Worm (Caenorhabditis elegans) whole organism, young adult: Measurements from ENCODE around the gene Y48E1B.17.
A peak's percentile ranks its signal among the peaks of the same experiment; 100 is the strongest.

Experiments used
- B0261.1 ChIP-seq: sonication (generic microtip); optimal IDR thresholded peaks from 2 replicates; lab custom pipeline; 2016; ENCODE audit warnings: mild to moderate bottlenecking, missing genetic modification characterization, moderate library complexity, missing compliant biosample characterization
- B0336.3 ChIP-seq: fragments of 200-800 bp; sonication (Bioruptor generic); IDR thresholded peaks from 2 replicates; pipeline ENCODE4 v1.3.6; 2022; ENCODE audit warnings: missing genetic modification characterization, missing compliant biosample characterization
- D2030.7 ChIP-seq: fragments of 200-800 bp; sonication (Bioruptor generic); IDR thresholded peaks from 2 replicates; pipeline ENCODE4 v1.3.6; 2022; ENCODE audit warnings: missing genetic modification reagents, missing genetic modification characterization, missing compliant biosample characterization
- F23B12.7 ChIP-seq: sonication (generic microtip); optimal IDR thresholded peaks from 2 replicates; lab custom pipeline; 2017; ENCODE audit warnings: missing genetic modification characterization, mild to moderate bottlenecking, missing compliant biosample characterization, antibody characterized with exemption, moderate library complexity; ENCODE audit not compliant: insufficient read depth
- F49E8.2 ChIP-seq: sonication (generic microtip); optimal IDR thresholded peaks from 3 replicates; lab custom pipeline; 2017; ENCODE audit warnings: missing genetic modification characterization, mild to moderate bottlenecking, missing compliant biosample characterization, antibody characterized with exemption, moderate library complexity; ENCODE audit not compliant: insufficient read depth
- F52B5.7 ChIP-seq: sonication (generic microtip); optimal IDR thresholded peaks from 2 replicates; lab custom pipeline; 2016; ENCODE audit warnings: mild to moderate bottlenecking, missing genetic modification characterization, missing compliant biosample characterization
- F55B11.4 ChIP-seq: sonication (generic microtip); optimal IDR thresholded peaks from 2 replicates; lab custom pipeline; 2016; ENCODE audit warnings: missing compliant biosample characterization, missing genetic modification characterization, borderline replicate concordance; ENCODE audit not compliant: insufficient read depth
- T07F8.4 ChIP-seq: sonication (generic microtip); optimal IDR thresholded peaks from 2 replicates; lab custom pipeline; 2016; ENCODE audit warnings: mild to moderate bottlenecking, missing genetic modification characterization, moderate library complexity, missing compliant biosample characterization
- Y95B8A.8 ChIP-seq: fragments of 200-800 bp; sonication (Bioruptor generic); IDR thresholded peaks from 2 replicates; pipeline ENCODE4 v1.3.6; 2022; ENCODE audit warnings: missing genetic modification reagents, missing genetic modification characterization, missing compliant biosample characterization
- ZK185.1 ChIP-seq: sonication (generic microtip); optimal IDR thresholded peaks from 2 replicates; lab custom pipeline; 2016; ENCODE audit warnings: mild to moderate bottlenecking, missing genetic modification characterization, missing compliant biosample characterization; ENCODE audit not compliant: poor library complexity, severe bottlenecking
- ama-1 ChIP-seq, 3 experiments: fragments of 150-350 bp in 1 of 3; sonication (generic microtip) in 2 of 3; optimal IDR thresholded peaks; 2 replicates each; lab custom pipeline; 2014 to 2018; ENCODE audit warnings: missing biosample characterization in 2 of 3, missing genetic modification characterization in 2 of 3, missing genetic modification reagents in 2 of 3
- aptf-3 ChIP-seq: fragments of 200-800 bp; sonication (Bioruptor generic); IDR thresholded peaks from 2 replicates; pipeline ENCODE4 v1.3.6; 2022; ENCODE audit warnings: missing genetic modification characterization, missing compliant biosample characterization
- attf-6 ChIP-seq: fragments of 200-800 bp; sonication (Bioruptor generic); IDR thresholded peaks from 2 replicates; pipeline ENCODE4 v1.3.6; 2022; ENCODE audit warnings: missing genetic modification reagents, missing genetic modification characterization, missing compliant biosample characterization
- bed-2 ChIP-seq: fragments of 200-800 bp; sonication (Bioruptor generic); IDR thresholded peaks from 2 replicates; pipeline ENCODE4 v1.3.6; 2022; ENCODE audit warnings: missing genetic modification reagents, missing genetic modification characterization, missing compliant biosample characterization
- cebp-2 ChIP-seq: fragments of 200-800 bp; sonication (Bioruptor generic); IDR thresholded peaks from 2 replicates; pipeline ENCODE4 v1.3.6; 2022; ENCODE audit warnings: missing genetic modification characterization, missing compliant biosample characterization
- ceh-40 ChIP-seq: fragments of 200-800 bp; sonication (Bioruptor generic); IDR thresholded peaks from 2 replicates; pipeline ENCODE4 v1.3.6; 2022; ENCODE audit warnings: missing genetic modification characterization, missing compliant biosample characterization
- chd-7 ChIP-seq: sonication (generic microtip); optimal IDR thresholded peaks from 2 replicates; lab custom pipeline; 2016; ENCODE audit warnings: mild to moderate bottlenecking, missing genetic modification characterization, moderate library complexity, missing compliant biosample characterization
- die-1 ChIP-seq: sonication (generic microtip); optimal IDR thresholded peaks from 2 replicates; lab custom pipeline; 2016; ENCODE audit warnings: missing genotype, mild to moderate bottlenecking, missing genetic modification characterization, missing compliant biosample characterization
- dox-1 ChIP-seq: fragments of 200-800 bp; sonication (Bioruptor generic); IDR thresholded peaks from 2 replicates; pipeline ENCODE4 v1.3.6; 2022; ENCODE audit warnings: missing genetic modification reagents, missing genetic modification characterization, missing compliant biosample characterization
- efl-1 ChIP-seq: fragments of 150-350 bp; optimal IDR thresholded peaks from 2 replicates; lab custom pipeline; 2014; ENCODE audit warnings: missing biosample characterization, missing genetic modification reagents, missing genetic modification characterization
- egrh-3 ChIP-seq: fragments of 200-800 bp; sonication (Bioruptor generic); IDR thresholded peaks from 2 replicates; pipeline ENCODE4 v1.3.6; 2022; ENCODE audit warnings: missing genetic modification reagents, missing genetic modification characterization, missing compliant biosample characterization
- ekl-4 ChIP-seq: fragments of 200-800 bp; sonication (Bioruptor generic); IDR thresholded peaks from 2 replicates; pipeline ENCODE4 v1.3.6; 2022; ENCODE audit warnings: missing genetic modification reagents, missing genetic modification characterization, missing compliant biosample characterization
- ets-4 ChIP-seq: fragments of 200-800 bp; sonication (Bioruptor generic); optimal IDR thresholded peaks from 2 replicates; lab custom pipeline; 2018; ENCODE audit warnings: mild to moderate bottlenecking, missing genetic modification characterization, missing compliant biosample characterization
- fkh-3 ChIP-seq: sonication (generic microtip); optimal IDR thresholded peaks from 2 replicates; lab custom pipeline; 2016; ENCODE audit warnings: mild to moderate bottlenecking, missing genetic modification characterization, missing compliant biosample characterization
- hmg-1.2 ChIP-seq: fragments of 200-800 bp; sonication (Bioruptor generic); IDR thresholded peaks from 2 replicates; pipeline ENCODE4 v1.3.6; 2022; ENCODE audit warnings: missing genetic modification reagents, missing genetic modification characterization, missing compliant biosample characterization
- hmg-20 ChIP-seq: fragments of 200-800 bp; sonication (Bioruptor generic); IDR thresholded peaks from 2 replicates; pipeline ENCODE4 v1.3.6; 2022; ENCODE audit warnings: missing genetic modification reagents, missing genetic modification characterization, missing compliant biosample characterization
- lag-1 ChIP-seq: fragments of 200-800 bp; sonication (Bioruptor generic); IDR thresholded peaks from 2 replicates; pipeline ENCODE4 v1.3.6; 2022; ENCODE audit warnings: missing genetic modification reagents, missing genetic modification characterization, missing compliant biosample characterization
- let-526 ChIP-seq: fragments of 200-800 bp; sonication (Bioruptor generic); IDR thresholded peaks from 2 replicates; pipeline ENCODE4 v1.3.6; 2022; ENCODE audit warnings: missing genetic modification reagents, missing genetic modification characterization, missing compliant biosample characterization
- lsy-27 ChIP-seq: sonication (generic microtip); optimal IDR thresholded peaks from 2 replicates; lab custom pipeline; 2017; ENCODE audit warnings: missing genetic modification characterization, mild to moderate bottlenecking, missing compliant biosample characterization, antibody characterized with exemption, missing genotype, borderline replicate concordance; ENCODE audit not compliant: insufficient read depth
- madf-10 ChIP-seq: sonication (generic microtip); optimal IDR thresholded peaks from 2 replicates; lab custom pipeline; 2016; ENCODE audit warnings: mild to moderate bottlenecking, missing genetic modification characterization, missing compliant biosample characterization
- madf-3 ChIP-seq: fragments of 200-800 bp; sonication (Bioruptor generic); IDR thresholded peaks from 2 replicates; pipeline ENCODE4 v1.3.6; 2022; ENCODE audit warnings: missing genetic modification reagents, missing genetic modification characterization, missing compliant biosample characterization
- madf-6 ChIP-seq: fragments of 200-800 bp; sonication (Bioruptor generic); IDR thresholded peaks from 2 replicates; pipeline ENCODE4 v1.3.6; 2022; ENCODE audit warnings: missing genetic modification reagents, missing genetic modification characterization, missing compliant biosample characterization
- mes-4 ChIP-seq: sonication (generic microtip); optimal IDR thresholded peaks from 2 replicates; lab custom pipeline; 2016; ENCODE audit warnings: missing genotype, missing genetic modification characterization, missing compliant biosample characterization
- nfya-2 ChIP-seq: fragments of 200-800 bp; sonication (Bioruptor generic); IDR thresholded peaks from 2 replicates; pipeline ENCODE4 v1.3.6; 2022; ENCODE audit warnings: missing genetic modification reagents, missing genetic modification characterization, missing compliant biosample characterization
- nhr-120 ChIP-seq: fragments of 200-800 bp; sonication (Bioruptor generic); IDR thresholded peaks from 2 replicates; pipeline ENCODE4 v1.3.6; 2022; ENCODE audit warnings: missing genetic modification characterization, missing compliant biosample characterization
- nhr-27 ChIP-seq: fragments of 200-800 bp; sonication (Bioruptor generic); optimal IDR thresholded peaks from 2 replicates; lab custom pipeline; 2018; ENCODE audit warnings: mild to moderate bottlenecking, missing genetic modification characterization, moderate library complexity, missing compliant biosample characterization
- nhr-80 ChIP-seq: sonication (generic microtip); optimal IDR thresholded peaks from 2 replicates; lab custom pipeline; 2016; ENCODE audit warnings: missing genetic modification characterization, missing compliant biosample characterization
- pbrm-1 ChIP-seq: fragments of 200-800 bp; sonication (Bioruptor generic); IDR thresholded peaks from 2 replicates; pipeline ENCODE4 v1.3.6; 2022; ENCODE audit warnings: missing genetic modification reagents, missing genetic modification characterization, missing compliant biosample characterization
- sea-2 ChIP-seq: fragments of 200-800 bp; sonication (Bioruptor generic); IDR thresholded peaks from 2 replicates; pipeline ENCODE4 v1.3.6; 2022; ENCODE audit warnings: missing genetic modification characterization, missing compliant biosample characterization
- snpc-1.1 ChIP-seq: sonication (generic microtip); optimal IDR thresholded peaks from 2 replicates; lab custom pipeline; 2017; ENCODE audit warnings: missing genetic modification characterization, mild to moderate bottlenecking, missing compliant biosample characterization, antibody characterized with exemption, moderate library complexity, missing genotype, missing genetic modification reagents; ENCODE audit not compliant: insufficient read depth
- snpc-1.3 ChIP-seq: sonication (generic microtip); optimal IDR thresholded peaks from 2 replicates; lab custom pipeline; 2017; ENCODE audit warnings: missing genetic modification characterization, mild to moderate bottlenecking, missing compliant biosample characterization, antibody characterized with exemption, moderate library complexity, missing genotype, missing genetic modification reagents; ENCODE audit not compliant: insufficient read depth
- snpc-3.4 ChIP-seq: sonication (generic microtip); optimal IDR thresholded peaks from 2 replicates; lab custom pipeline; 2017; ENCODE audit warnings: missing genetic modification characterization, mild to moderate bottlenecking, missing compliant biosample characterization, antibody characterized with exemption, moderate library complexity, missing genotype, missing genetic modification reagents
- snpc-4 ChIP-seq, 5 experiments: fragments of 150-350 bp in 1 of 5; sonication (generic microtip) in 4 of 5; optimal IDR thresholded peaks; 2 replicates each; lab custom pipeline; 2014 to 2018; ENCODE audit warnings: missing genetic modification characterization in 5 of 5, missing biosample characterization in 3 of 5, antibody characterized with exemption in 2 of 5, mild to moderate bottlenecking in 2 of 5, missing compliant biosample characterization in 2 of 5, missing genotype in 2 of 5, moderate library complexity in 2 of 5, missing genetic modification reagents in 1 of 5
- somi-1 ChIP-seq: fragments of 200-800 bp; sonication (Bioruptor generic); optimal IDR thresholded peaks from 2 replicates; lab custom pipeline; 2018; ENCODE audit warnings: mild to moderate bottlenecking, missing genetic modification characterization, missing compliant biosample characterization
- ztf-22 ChIP-seq: fragments of 200-800 bp; sonication (Bioruptor generic); optimal IDR thresholded peaks from 2 replicates; lab custom pipeline; 2018; ENCODE audit warnings: mild to moderate bottlenecking, missing genetic modification characterization, moderate library complexity, missing compliant biosample characterization
- ztf-25 ChIP-seq: fragments of 200-800 bp; sonication (Bioruptor generic); IDR thresholded peaks from 2 replicates; pipeline ENCODE4 v1.3.6; 2022; ENCODE audit warnings: missing genetic modification reagents, missing genetic modification characterization, missing compliant biosample characterization

Y48E1B.17 gene

DNA sequence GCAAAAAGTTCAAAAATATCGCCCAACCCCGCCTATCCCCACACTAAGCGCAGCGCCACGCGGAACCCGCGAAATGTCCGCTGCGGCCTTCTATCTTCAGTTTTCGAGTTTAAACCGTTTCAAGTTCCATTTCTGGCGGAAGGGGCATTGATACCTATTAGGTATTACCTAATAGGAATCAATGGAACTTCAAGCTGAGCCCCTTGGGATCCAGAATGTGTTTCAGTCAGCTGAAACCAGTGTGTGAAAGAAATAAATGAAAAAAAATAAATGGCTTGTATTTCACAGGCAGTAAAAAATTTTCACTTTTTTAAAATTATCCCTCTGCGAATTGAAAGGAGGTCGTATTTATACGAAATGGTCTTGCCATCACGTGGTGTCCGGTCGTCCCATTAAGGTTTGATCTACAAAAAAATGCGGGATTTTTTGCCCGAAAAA lies 19.7 kb downstream of the Y48E1B.17 start (continued):
- no peak for TF ChIP-seq ama-1 (optimal IDR thresholded peaks at IDR 0.05; lab: Kevin White, UChicago)
- peak; percentile 17 to 73 for TF ChIP-seq ama-1 (GFP tag; optimal IDR thresholded peaks at IDR 0.05; lab: Kevin White, UChicago)
- no peak for TF ChIP-seq aptf-3 (GFP tag; lab: Robert Waterston, UW)
- TF ChIP-seq mes-4 = peak; percentile 54
- TF ChIP-seq pbrm-1 = peak; percentile 88; the same call in 1 of the 2 replicates
- TF ChIP-seq Y95B8A.8 = peak; percentile 86
- no peak for TF ChIP-seq fkh-3 (tag; lab: Kevin White, UChicago)
- TF ChIP-seq die-1 (tag; lab: Kevin White, UChicago) = peak; percentile 75
- TF ChIP-seq snpc-3.4 (tag; lab: Kevin White, UChicago) = peak; percentile 98
- TF ChIP-seq madf-6 = peak; percentile 89
- TF ChIP-seq somi-1 (GFP tag; lab: Kevin White, UChicago) = no peak
- TF ChIP-seq snpc-1.3 (tag; lab: Kevin White, UChicago) = peak; percentile 97
- peak; percentile 97 for TF ChIP-seq attf-6 (GFP tag; lab: Robert Waterston, UW)
- peak; percentile 95 for TF ChIP-seq hmg-1.2
- TF ChIP-seq nhr-27 (tag; lab: Kevin White, UChicago) = no peak
- no peak; the same call in 1 of the 2 replicates for TF ChIP-seq egrh-3 (GFP tag; lab: Robert Waterston, UW)
- peak; percentile 99 for TF ChIP-seq D2030.7 (GFP tag; lab: Robert Waterston, UW)
- no peak for TF ChIP-seq F55B11.4 (tag; lab: Kevin White, UChicago)
- TF ChIP-seq ekl-4 (GFP tag; lab: Robert Waterston, UW) = peak; percentile 91
- TF ChIP-seq madf-3 (GFP tag; lab: Robert Waterston, UW) = 0 out of 2 replicates have a peak, but pooled peaks have one; percentile 29
- no peak for TF ChIP-seq hmg-20 (GFP tag; lab: Robert Waterston, UW)
- peak; percentile 93 for TF ChIP-seq F49E8.2 (tag; lab: Kevin White, UChicago)
- TF ChIP-seq F52B5.7 = no peak
- TF ChIP-seq T07F8.4 = no peak
- TF ChIP-seq snpc-4 (GFP tag; optimal IDR thresholded peaks at IDR 0.05; lab: Kevin White, UChicago) = peak; percentile 98
- peak; percentile 94 to 99 (median 98) for TF ChIP-seq snpc-4 (tag; optimal IDR thresholded peaks at IDR 0.05; lab: Kevin White, UChicago)
- 0 out of 2 replicates have a peak, but pooled peaks have one; percentile 17 for TF ChIP-seq ztf-25 (GFP tag; lab: Robert Waterston, UW)
- TF ChIP-seq dox-1 (GFP tag; lab: Robert Waterston, UW) = peak; percentile 87
- no peak for TF ChIP-seq cebp-2 (GFP tag; lab: Robert Waterston, UW)
- TF ChIP-seq B0336.3 (GFP tag; lab: Robert Waterston, UW) = peak; percentile 77
- peak; percentile 27 for TF ChIP-seq lsy-27 (tag; lab: Kevin White, UChicago)
- no peak for TF ChIP-seq nhr-120 (GFP tag; lab: Robert Waterston, UW)
- no peak for TF ChIP-seq sea-2 (GFP tag; lab: Robert Waterston, UW)
- TF ChIP-seq madf-10 (tag; lab: Kevin White, UChicago) = no peak
- no peak for TF ChIP-seq nfya-2 (GFP tag; lab: Robert Waterston, UW)
- no peak for TF ChIP-seq chd-7
- no peak for TF ChIP-seq let-526
- peak; percentile 43 for TF ChIP-seq F23B12.7 (tag; lab: Kevin White, UChicago)
- peak; percentile 63 for TF ChIP-seq efl-1 (GFP tag; lab: Kevin White, UChicago)
- TF ChIP-seq B0261.1 (tag; lab: Kevin White, UChicago) = no peak
- TF ChIP-seq ztf-22 (GFP tag; lab: Kevin White, UChicago) = no peak
- TF ChIP-seq ceh-40 = 0 out of 2 replicates have a peak, but pooled peaks have one; percentile 25
- TF ChIP-seq ZK185.1 (tag; lab: Kevin White, UChicago) = no peak
- TF ChIP-seq ets-4 (GFP tag; lab: Kevin White, UChicago) = peak; percentile 28
- TF ChIP-seq nhr-80 (tag; lab: Kevin White, UChicago) = no peak
- no peak for TF ChIP-seq lag-1 (GFP tag; lab: Robert Waterston, UW)
- TF ChIP-seq snpc-1.1 = peak; percentile 98
- TF ChIP-seq bed-2 (GFP tag; lab: Robert Waterston, UW) = no peak
